Fruit fly (Drosophila melanogaster) whole organism: Measurements from ENCODE around the gene CG7142.

Experiments
- CG8478 ChIP-seq: fragments of >200 bp; optimal IDR thresholded peaks from 2 replicates; lab custom pipeline; 2018; ENCODE audit warnings: inconsistent platforms
- pan ChIP-seq: fragments of >200 bp; optimal IDR thresholded peaks from 2 replicates; lab custom pipeline; 2017
- usp ChIP-seq: fragments of >200 bp; optimal IDR thresholded peaks from 2 replicates; lab custom pipeline; 2017; ENCODE audit warnings: missing biosample characterization, missing genetic modification characterization, mixed read lengths

DNA sequence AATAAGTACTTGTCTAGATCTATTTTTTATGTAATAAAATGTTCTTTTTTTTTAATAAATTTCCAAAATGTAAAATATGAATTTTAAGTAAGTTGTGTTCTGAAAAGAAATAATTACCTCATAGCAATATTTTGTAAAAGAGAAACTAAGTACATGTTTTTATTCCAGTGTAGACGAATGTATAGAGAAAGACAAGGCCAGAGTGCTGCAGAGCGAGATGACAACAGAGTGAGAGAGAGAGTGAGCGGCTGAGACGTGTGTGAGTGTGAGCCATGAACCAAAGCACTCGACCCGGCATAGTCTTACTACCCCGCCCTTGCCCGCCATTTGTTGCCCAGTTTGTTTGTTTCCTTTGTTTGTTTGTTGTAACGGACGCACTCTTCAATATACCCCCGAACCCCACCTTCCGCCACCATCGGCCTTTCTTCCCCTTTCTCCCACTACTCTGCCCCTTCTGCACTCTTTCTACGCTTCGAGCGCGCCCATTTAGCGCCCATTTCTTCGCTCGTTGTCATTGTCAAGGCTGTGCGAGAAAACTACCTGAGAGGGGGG, 32.1 kb upstream of the CG7142 start:
- no peak for TF ChIP-seq CG8478 (lab: Kevin White, UChicago)
- no peak for TF ChIP-seq usp (GFP tag; lab: Kevin White, UChicago)
- TF ChIP-seq pan (lab: Kevin White, UChicago) = no peak
